Worm (Caenorhabditis elegans) whole organism, young adult: ENCODE results near the gene ins-37.

ENCODE experiments used
- C06A6.2 ChIP-seq: fragments of 200-800 bp; sonication (Bioruptor generic); conservative IDR thresholded peaks from 2 replicates; pipeline ENCODE4 v1.3.6; 2022; ENCODE audit warnings: missing genetic modification characterization, missing compliant biosample characterization
- D2030.7 ChIP-seq: fragments of 200-800 bp; sonication (Bioruptor generic); IDR thresholded peaks from 2 replicates; pipeline ENCODE4 v1.3.6; 2022; ENCODE audit warnings: missing genetic modification reagents, missing genetic modification characterization, missing compliant biosample characterization
- F10E7.11 ChIP-seq: sonication (generic microtip); optimal IDR thresholded peaks from 2 replicates; lab custom pipeline; 2017; ENCODE audit warnings: mild to moderate bottlenecking, missing genetic modification characterization, moderate library complexity, missing compliant biosample characterization
- F37B4.10 ChIP-seq: fragments of 200-800 bp; sonication (Bioruptor generic); IDR thresholded peaks from 2 replicates; pipeline ENCODE4 v1.3.6; 2022; ENCODE audit warnings: missing genetic modification characterization, missing compliant biosample characterization
- F39B2.1 ChIP-seq: fragments of 200-800 bp; sonication (Bioruptor generic); IDR thresholded peaks from 2 replicates; pipeline ENCODE4 v1.3.6; 2022; ENCODE audit warnings: missing genetic modification reagents, missing genetic modification characterization, missing compliant biosample characterization
- K11D2.4 ChIP-seq: fragments of 200-800 bp; sonication (Bioruptor generic); IDR thresholded peaks from 2 replicates; pipeline ENCODE4 v1.3.6; 2022; ENCODE audit warnings: missing genetic modification reagents, missing genetic modification characterization, missing compliant biosample characterization
- Y56A3A.18 ChIP-seq: fragments of 200-800 bp; sonication (Bioruptor generic); IDR thresholded peaks from 2 replicates; pipeline ENCODE4 v1.3.6; 2022; ENCODE audit warnings: missing genetic modification reagents, missing genetic modification characterization, missing compliant biosample characterization
- Y67H2A.10 ChIP-seq: fragments of 200-800 bp; sonication (Bioruptor generic); conservative IDR thresholded peaks from 2 replicates; pipeline ENCODE4 v1.3.6; 2022; ENCODE audit warnings: missing genetic modification reagents, missing genetic modification characterization, missing compliant biosample characterization
- Y95B8A.8 ChIP-seq: fragments of 200-800 bp; sonication (Bioruptor generic); IDR thresholded peaks from 2 replicates; pipeline ENCODE4 v1.3.6; 2022; ENCODE audit warnings: missing genetic modification reagents, missing genetic modification characterization, missing compliant biosample characterization
- akir-1 ChIP-seq: fragments of 200-800 bp; sonication (Bioruptor generic); optimal IDR thresholded peaks from 2 replicates; lab custom pipeline; 2018; ENCODE audit warnings: mild to moderate bottlenecking, missing genetic modification characterization, moderate library complexity, missing compliant biosample characterization
- atf-7 ChIP-seq: sonication (generic microtip); optimal IDR thresholded peaks from 2 replicates; lab custom pipeline; 2017; ENCODE audit warnings: mild to moderate bottlenecking, missing genetic modification characterization, missing compliant biosample characterization
- attf-3 ChIP-seq: fragments of 200-800 bp; sonication (Bioruptor generic); conservative IDR thresholded peaks from 2 replicates; pipeline ENCODE4 v1.3.6; 2022; ENCODE audit warnings: missing genetic modification reagents, missing genetic modification characterization, missing compliant biosample characterization
- attf-6 ChIP-seq: fragments of 200-800 bp; sonication (Bioruptor generic); IDR thresholded peaks from 2 replicates; pipeline ENCODE4 v1.3.6; 2022; ENCODE audit warnings: missing genetic modification reagents, missing genetic modification characterization, missing compliant biosample characterization
- cebp-1 ChIP-seq, 2 experiments: fragments of 200-800 bp in 1 of 2; sonication (Bioruptor generic) in 1 of 2; sonication (generic microtip) in 1 of 2; IDR thresholded peaks in 1 of 2; optimal IDR thresholded peaks in 1 of 2; 2 replicates each; pipeline versions ENCODE4 v1.3.6 to Lab custom; 2017 to 2022; ENCODE audit warnings: missing compliant biosample characterization in 2 of 2, missing genetic modification characterization in 2 of 2, mild to moderate bottlenecking in 1 of 2, missing genetic modification reagents in 1 of 2, moderate library complexity in 1 of 2
- cebp-2 ChIP-seq: fragments of 200-800 bp; sonication (Bioruptor generic); IDR thresholded peaks from 2 replicates; pipeline ENCODE4 v1.3.6; 2022; ENCODE audit warnings: missing genetic modification characterization, missing compliant biosample characterization
- dox-1 ChIP-seq: fragments of 200-800 bp; sonication (Bioruptor generic); IDR thresholded peaks from 2 replicates; pipeline ENCODE4 v1.3.6; 2022; ENCODE audit warnings: missing genetic modification reagents, missing genetic modification characterization, missing compliant biosample characterization
- egl-18 ChIP-seq: fragments of 200-800 bp; sonication (Bioruptor generic); IDR thresholded peaks from 2 replicates; pipeline ENCODE4 v1.3.6; 2022; ENCODE audit warnings: missing genetic modification reagents, missing genetic modification characterization, missing compliant biosample characterization
- egl-44 ChIP-seq: fragments of 200-800 bp; sonication (Bioruptor generic); IDR thresholded peaks from 2 replicates; pipeline ENCODE4 v1.3.6; 2022; ENCODE audit warnings: missing genetic modification reagents, missing genetic modification characterization, missing compliant biosample characterization
- egrh-3 ChIP-seq: fragments of 200-800 bp; sonication (Bioruptor generic); IDR thresholded peaks from 2 replicates; pipeline ENCODE4 v1.3.6; 2022; ENCODE audit warnings: missing genetic modification reagents, missing genetic modification characterization, missing compliant biosample characterization
- fkh-3 ChIP-seq: sonication (generic microtip); optimal IDR thresholded peaks from 2 replicates; lab custom pipeline; 2016; ENCODE audit warnings: mild to moderate bottlenecking, missing genetic modification characterization, missing compliant biosample characterization
- gei-17 ChIP-seq: fragments of 200-800 bp; sonication (Bioruptor generic); optimal IDR thresholded peaks from 2 replicates; lab custom pipeline; 2018; ENCODE audit warnings: mild to moderate bottlenecking, missing genetic modification characterization, missing compliant biosample characterization
- hlh-26 ChIP-seq: fragments of 200-800 bp; sonication (Bioruptor generic); conservative IDR thresholded peaks from 2 replicates; pipeline ENCODE4 v1.3.6; 2022; ENCODE audit warnings: missing genetic modification reagents, missing genetic modification characterization, missing compliant biosample characterization
- hmg-1.2 ChIP-seq: fragments of 200-800 bp; sonication (Bioruptor generic); IDR thresholded peaks from 2 replicates; pipeline ENCODE4 v1.3.6; 2022; ENCODE audit warnings: missing genetic modification reagents, missing genetic modification characterization, missing compliant biosample characterization
- hrde-1 ChIP-seq: sonication (generic microtip); optimal IDR thresholded peaks from 2 replicates; lab custom pipeline; 2016; ENCODE audit warnings: missing genetic modification characterization, mild to moderate bottlenecking, missing compliant biosample characterization, moderate library complexity, missing genotype, missing genetic modification reagents, borderline replicate concordance
- let-526 ChIP-seq: fragments of 200-800 bp; sonication (Bioruptor generic); IDR thresholded peaks from 2 replicates; pipeline ENCODE4 v1.3.6; 2022; ENCODE audit warnings: missing genetic modification reagents, missing genetic modification characterization, missing compliant biosample characterization
- lin-54 ChIP-seq: fragments of 200-800 bp; sonication (Bioruptor generic); optimal IDR thresholded peaks from 2 replicates; lab custom pipeline; 2018; ENCODE audit warnings: mild to moderate bottlenecking, missing genetic modification characterization, missing compliant biosample characterization
- lsl-1 ChIP-seq: fragments of 200-800 bp; sonication (Bioruptor generic); optimal IDR thresholded peaks from 2 replicates; lab custom pipeline; 2018; ENCODE audit warnings: mild to moderate bottlenecking, missing genetic modification characterization, moderate library complexity, missing compliant biosample characterization
- madf-6 ChIP-seq: fragments of 200-800 bp; sonication (Bioruptor generic); IDR thresholded peaks from 2 replicates; pipeline ENCODE4 v1.3.6; 2022; ENCODE audit warnings: missing genetic modification reagents, missing genetic modification characterization, missing compliant biosample characterization
- mcd-1 ChIP-seq: fragments of 200-800 bp; sonication (Bioruptor generic); IDR thresholded peaks from 2 replicates; pipeline ENCODE4 v1.3.6; 2022; ENCODE audit warnings: missing genetic modification reagents, missing genetic modification characterization, missing compliant biosample characterization
- nfya-2 ChIP-seq: fragments of 200-800 bp; sonication (Bioruptor generic); IDR thresholded peaks from 2 replicates; pipeline ENCODE4 v1.3.6; 2022; ENCODE audit warnings: missing genetic modification reagents, missing genetic modification characterization, missing compliant biosample characterization
- nfyb-1 ChIP-seq: fragments of 200-800 bp; sonication (Bioruptor generic); IDR thresholded peaks from 2 replicates; pipeline ENCODE4 v1.3.6; 2022; ENCODE audit warnings: missing genetic modification reagents, missing genetic modification characterization, missing compliant biosample characterization
- nhr-90 ChIP-seq: sonication (generic microtip); optimal IDR thresholded peaks from 2 replicates; lab custom pipeline; 2016; ENCODE audit warnings: missing genotype, mild to moderate bottlenecking, missing genetic modification characterization, missing compliant biosample characterization
- pbrm-1 ChIP-seq: fragments of 200-800 bp; sonication (Bioruptor generic); IDR thresholded peaks from 2 replicates; pipeline ENCODE4 v1.3.6; 2022; ENCODE audit warnings: missing genetic modification reagents, missing genetic modification characterization, missing compliant biosample characterization
- rec-8 ChIP-seq, 2 experiments: sonication (generic microtip); optimal IDR thresholded peaks; 2 replicates each; lab custom pipeline; 2016; ENCODE audit warnings: mild to moderate bottlenecking in 2 of 2, missing genetic modification characterization in 2 of 2, missing genetic modification reagents in 2 of 2, missing genotype in 2 of 2, missing biosample characterization in 1 of 2, missing compliant biosample characterization in 1 of 2, moderate library complexity in 1 of 2
- rpc-1 ChIP-seq, 2 experiments: fragments of 150-350 bp in 1 of 2; sonication (generic microtip) in 1 of 2; optimal IDR thresholded peaks; 2 replicates each; lab custom pipeline; 2014 to 2018; ENCODE audit warnings: missing biosample characterization in 1 of 2, missing genetic modification characterization in 1 of 2, missing genetic modification reagents in 1 of 2, missing genotype in 1 of 2
- sea-2 ChIP-seq: fragments of 200-800 bp; sonication (Bioruptor generic); IDR thresholded peaks from 2 replicates; pipeline ENCODE4 v1.3.6; 2022; ENCODE audit warnings: missing genetic modification characterization, missing compliant biosample characterization
- snpc-1.1 ChIP-seq: sonication (generic microtip); optimal IDR thresholded peaks from 2 replicates; lab custom pipeline; 2017; ENCODE audit warnings: missing genetic modification characterization, mild to moderate bottlenecking, missing compliant biosample characterization, antibody characterized with exemption, moderate library complexity, missing genotype, missing genetic modification reagents; ENCODE audit not compliant: insufficient read depth
- somi-1 ChIP-seq: fragments of 200-800 bp; sonication (Bioruptor generic); optimal IDR thresholded peaks from 2 replicates; lab custom pipeline; 2018; ENCODE audit warnings: mild to moderate bottlenecking, missing genetic modification characterization, missing compliant biosample characterization
- tbp1 ChIP-seq: fragments of 200-800 bp; sonication (Bioruptor generic); optimal IDR thresholded peaks from 2 replicates; lab custom pipeline; 2018; ENCODE audit warnings: mild to moderate bottlenecking, missing genetic modification characterization, missing compliant biosample characterization
- tbx-9 ChIP-seq: sonication (generic microtip); optimal IDR thresholded peaks from 2 replicates; lab custom pipeline; 2016; ENCODE audit warnings: borderline replicate concordance, missing genetic modification characterization, inconsistent platforms, missing compliant biosample characterization
- xnd-1 ChIP-seq: sonication (generic microtip); optimal IDR thresholded peaks from 2 replicates; lab custom pipeline; 2016; ENCODE audit warnings: missing genotype, missing genetic modification reagents, missing genetic modification characterization, missing compliant biosample characterization
- ztf-18 ChIP-seq: sonication (generic microtip); optimal IDR thresholded peaks from 2 replicates; lab custom pipeline; 2016; ENCODE audit warnings: missing genotype, mild to moderate bottlenecking, missing genetic modification characterization, missing compliant biosample characterization
- ztf-22 ChIP-seq: fragments of 200-800 bp; sonication (Bioruptor generic); optimal IDR thresholded peaks from 2 replicates; lab custom pipeline; 2018; ENCODE audit warnings: mild to moderate bottlenecking, missing genetic modification characterization, moderate library complexity, missing compliant biosample characterization
- ztf-3 ChIP-seq: fragments of 200-800 bp; sonication (Bioruptor generic); optimal IDR thresholded peaks from 2 replicates; lab custom pipeline; 2018; ENCODE audit warnings: mild to moderate bottlenecking, missing genetic modification characterization, missing compliant biosample characterization

Gene ins-37

ce11 chrII:13817474-13817873, 18.4 kb downstream of the ins-37 start:
- 0 out of 2 replicates have a peak, but pooled peaks have one; percentile 19 for TF ChIP-seq nfyb-1 (GFP tag; lab: Robert Waterston, UW)
- 0 out of 2 replicates have a peak, but pooled peaks have one; percentile 29 for TF ChIP-seq attf-6
- TF ChIP-seq Y95B8A.8: 0 out of 2 replicates have a peak, but pooled peaks have one; percentile 13
- TF ChIP-seq dox-1: peak; percentile 14; the same call in 1 of the 2 replicates
- peak; percentile 39; the same call in 1 of the 2 replicates for TF ChIP-seq madf-6 (GFP tag; lab: Robert Waterston, UW)
- TF ChIP-seq, all 124 proteins: peak for 5; not testable (repeated sequence) for 119

ce11 chrII:13815513-13815912, 20.4 kb downstream of the ins-37 start:
- TF ChIP-seq Y56A3A.18 (GFP tag; lab: Robert Waterston, UW) (no peak), rpc-1 (optimal IDR thresholded peaks at IDR 0.05; lab: Kevin White, UChicago) (no peak), rpc-1 (tag; optimal IDR thresholded peaks at IDR 0.05; lab: Kevin White, UChicago) (no peak), pbrm-1 (GFP tag; lab: Robert Waterston, UW) (no peak), sea-2 (GFP tag; lab: Robert Waterston, UW) (no peak), attf-3 (GFP tag; lab: Robert Waterston, UW) (no peak), madf-6 (GFP tag; lab: Robert Waterston, UW) (no peak), F39B2.1 (GFP tag; lab: Robert Waterston, UW) (no peak), nfya-2 (no peak), ztf-22 (GFP tag; lab: Kevin White, UChicago) (no peak), fkh-3 (tag; lab: Kevin White, UChicago) (no peak), hlh-26 (GFP tag; lab: Robert Waterston, UW) (no peak), F37B4.10 (GFP tag; lab: Robert Waterston, UW) (no peak), lin-54 (GFP tag; lab: Kevin White, UChicago) (no peak), cebp-2 (GFP tag; lab: Robert Waterston, UW) (no peak), xnd-1 (tag; lab: Kevin White, UChicago) (no peak), egrh-3 (GFP tag; lab: Robert Waterston, UW) (no peak)

- TF ChIP-seq hrde-1 (no peak), tbx-9 (no peak), tbp1 (GFP tag; lab: Kevin White, UChicago) (no peak), ztf-3 (GFP tag; lab: Kevin White, UChicago) (no peak), egl-18 (GFP tag; lab: Robert Waterston, UW) (no peak), let-526 (no peak), egl-44 (peak; percentile 13; the same call in 1 of the 2 replicates), lin-54 (GFP tag; lab: Kevin White, UChicago) (no peak), atf-7 (tag; lab: Kevin White, UChicago) (no peak), nhr-90 (tag; lab: Kevin White, UChicago) (no peak), snpc-1.1 (tag; lab: Kevin White, UChicago) (no peak), Y67H2A.10 (no peak), pbrm-1 (GFP tag; lab: Robert Waterston, UW) (no peak), nfyb-1 (GFP tag; lab: Robert Waterston, UW) (no peak), mcd-1 (no peak), somi-1 (GFP tag; lab: Kevin White, UChicago) (no peak), akir-1 (GFP tag; lab: Kevin White, UChicago) (no peak), gei-17 (GFP tag; lab: Kevin White, UChicago) (no peak), F10E7.11 (tag; lab: Kevin White, UChicago) (no peak), rec-8 (tag; optimal IDR thresholded peaks at IDR 0.05; lab: Kevin White, UChicago) (no peak), C06A6.2 (GFP tag; lab: Robert Waterston, UW) (no peak), D2030.7 (GFP tag; lab: Robert Waterston, UW) (no peak), F39B2.1 (GFP tag; lab: Robert Waterston, UW) (no peak), cebp-1 (GFP tag; IDR thresholded peaks at IDR 0.05; lab: Robert Waterston, UW) (no peak), cebp-1 (tag; optimal IDR thresholded peaks at IDR 0.05; lab: Kevin White, UChicago) (peak; percentile 44), lsl-1 (no peak), ztf-18 (no peak), K11D2.4 (GFP tag; lab: Robert Waterston, UW) (no peak), hmg-1.2 (GFP tag; lab: Robert Waterston, UW) (no peak)
These were observed 22.0 kb downstream of the ins-37 start for ce11 chrII:13813950-13814349.
